Worm (Caenorhabditis elegans) whole organism, midembryonic: ENCODE measurements around the gene soc-2.

Source experiments
- cog-1 ChIP-seq: sonication (generic microtip); optimal IDR thresholded peaks from 2 replicates; lab custom pipeline; 2016; ENCODE audit warnings: missing genetic modification characterization, missing compliant biosample characterization
- flt-1 ChIP-seq: fragments of 200-800 bp; sonication (Bioruptor generic); IDR thresholded peaks from 2 replicates; pipeline ENCODE4 v1.3.6; 2022; ENCODE audit warnings: missing genetic modification characterization, missing compliant biosample characterization
- ref-1 ChIP-seq: fragments of 200-800 bp; sonication (Bioruptor generic); conservative IDR thresholded peaks from 2 replicates; pipeline ENCODE4 v1.3.6; 2022; ENCODE audit warnings: missing genetic modification reagents, missing genetic modification characterization, missing compliant biosample characterization
- tab-1 ChIP-seq: fragments of 200-800 bp; sonication (Bioruptor generic); IDR thresholded peaks from 2 replicates; pipeline ENCODE4 v1.3.6; 2022; ENCODE audit warnings: missing genetic modification characterization, missing compliant biosample characterization
- ztf-29 ChIP-seq: fragments of 200-800 bp; sonication (Bioruptor generic); IDR thresholded peaks from 2 replicates; pipeline ENCODE4 v1.3.6; 2022; ENCODE audit warnings: missing genetic modification reagents, missing genetic modification characterization, missing compliant biosample characterization

DNA sequence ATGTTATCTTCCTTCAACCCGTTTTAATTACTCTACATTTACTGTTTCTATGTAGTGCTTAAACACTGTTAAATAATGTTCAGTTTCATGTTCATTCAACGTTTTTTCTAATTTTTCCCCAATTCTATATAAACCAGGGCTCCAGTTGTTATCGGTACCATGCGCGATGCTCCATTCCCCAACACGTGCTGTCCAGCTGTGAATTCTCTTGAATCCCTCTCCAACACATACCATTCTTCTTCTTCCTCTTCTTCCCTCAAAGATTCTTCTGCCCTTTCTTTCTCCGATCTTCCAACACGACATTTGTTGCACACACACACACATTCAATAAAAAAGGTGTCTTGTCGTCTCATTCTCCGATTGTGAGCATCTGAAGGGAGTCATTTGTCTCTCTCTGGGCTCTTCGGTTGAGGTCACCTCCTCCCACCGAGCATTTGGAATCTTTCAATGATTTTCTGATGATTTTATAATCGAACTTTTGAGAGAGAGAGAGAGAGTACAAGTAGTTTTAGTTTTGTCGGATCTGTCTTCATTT is 19.8 kb upstream of the soc-2 start:
- no peak for TF ChIP-seq ztf-29 (GFP tag; lab: Robert Waterston, UW)
- no peak for TF ChIP-seq flt-1 (GFP tag; lab: Robert Waterston, UW)
- TF ChIP-seq ref-1 (GFP tag; lab: Robert Waterston, UW) = no peak
- TF ChIP-seq tab-1 (GFP tag; lab: Robert Waterston, UW) = no peak
- no peak for TF ChIP-seq cog-1 (tag; lab: Kevin White, UChicago)
